Worm (Caenorhabditis elegans) whole organism, L4 larva: ENCODE measurements around the gene wapl-1.
A peak's percentile ranks its signal among the peaks of the same experiment; 100 is the strongest.

Experiments used
- D1046.2 ChIP-seq: fragments of 200-800 bp; sonication (Bioruptor generic); IDR thresholded peaks from 2 replicates; pipeline ENCODE4 v1.3.6; 2022; ENCODE audit warnings: missing genetic modification characterization, missing compliant biosample characterization
- F37D6.2 ChIP-seq: sonication (generic microtip); optimal IDR thresholded peaks from 2 replicates; lab custom pipeline; 2016; ENCODE audit warnings: mild to moderate bottlenecking, missing genetic modification characterization, missing compliant biosample characterization
- F49E8.2 ChIP-seq: sonication (generic microtip); optimal IDR thresholded peaks from 2 replicates; lab custom pipeline; 2016; ENCODE audit warnings: missing compliant biosample characterization, mild to moderate bottlenecking, missing genetic modification characterization, borderline replicate concordance
- R02D3.7 ChIP-seq: fragments of 150-350 bp; sonication (generic microtip); optimal IDR thresholded peaks from 3 replicates; lab custom pipeline; 2014; ENCODE audit warnings: missing biosample characterization, missing genetic modification characterization
- T20F7.1 ChIP-seq: fragments of 200-800 bp; sonication (Bioruptor generic); optimal IDR thresholded peaks from 2 replicates; lab custom pipeline; 2018; ENCODE audit warnings: mild to moderate bottlenecking, missing genetic modification characterization, missing compliant biosample characterization
- Y105C5A.15 ChIP-seq: fragments of 200-800 bp; sonication (Bioruptor generic); IDR thresholded peaks from 2 replicates; pipeline ENCODE4 v1.3.6; 2022; ENCODE audit warnings: missing genetic modification characterization, missing compliant biosample characterization
- Y75B8A.6 ChIP-seq: fragments of 200-800 bp; sonication (Bioruptor generic); IDR thresholded peaks from 2 replicates; pipeline ENCODE4 v1.3.6; 2022; ENCODE audit warnings: missing genetic modification reagents, missing genetic modification characterization, missing compliant biosample characterization
- ZK337.2 ChIP-seq: fragments of 200-800 bp; sonication (Bioruptor generic); IDR thresholded peaks from 2 replicates; pipeline ENCODE4 v1.3.6; 2022; ENCODE audit warnings: missing genetic modification reagents, missing genetic modification characterization, missing compliant biosample characterization
- arid-1 ChIP-seq: fragments of 200-800 bp; sonication (Bioruptor generic); conservative IDR thresholded peaks from 2 replicates; pipeline ENCODE4 v1.3.6; 2022; ENCODE audit warnings: missing genetic modification reagents, missing genetic modification characterization, missing compliant biosample characterization
- ceh-20 ChIP-seq: fragments of 200-800 bp; sonication (Bioruptor generic); IDR thresholded peaks from 2 replicates; pipeline ENCODE4 v1.3.6; 2022; ENCODE audit warnings: missing genetic modification reagents, missing genetic modification characterization, missing compliant biosample characterization
- ceh-28 ChIP-seq: fragments of 150-350 bp; optimal IDR thresholded peaks from 2 replicates; lab custom pipeline; 2014; ENCODE audit warnings: missing biosample characterization, missing genetic modification reagents, missing genetic modification characterization
- ceh-32 ChIP-seq: sonication (generic microtip); optimal IDR thresholded peaks from 2 replicates; lab custom pipeline; 2016; ENCODE audit warnings: mild to moderate bottlenecking, missing genetic modification characterization, missing compliant biosample characterization; ENCODE audit not compliant: poor library complexity
- ceh-44 ChIP-seq: fragments of 200-800 bp; sonication (Bioruptor generic); IDR thresholded peaks from 2 replicates; pipeline ENCODE4 v1.3.6; 2022; ENCODE audit warnings: missing genetic modification reagents, missing genetic modification characterization, missing compliant biosample characterization
- ceh-62 ChIP-seq: sonication (generic microtip); optimal IDR thresholded peaks from 2 replicates; lab custom pipeline; 2017; ENCODE audit warnings: missing biosample characterization, missing genetic modification characterization
- ceh-82 ChIP-seq: sonication (generic microtip); optimal IDR thresholded peaks from 2 replicates; lab custom pipeline; 2017; ENCODE audit warnings: missing biosample characterization, missing genetic modification characterization
- daf-12 ChIP-seq: fragments of 150-350 bp; optimal IDR thresholded peaks from 2 replicates; lab custom pipeline; 2014; ENCODE audit warnings: missing biosample characterization, missing genetic modification reagents, missing genetic modification characterization
- daf-19 ChIP-seq: fragments of 200-800 bp; sonication (Bioruptor generic); conservative IDR thresholded peaks from 2 replicates; pipeline ENCODE4 v1.3.6; 2022; ENCODE audit warnings: missing genetic modification characterization, missing compliant biosample characterization
- dmd-6 ChIP-seq: fragments of 200-800 bp; sonication (Bioruptor generic); IDR thresholded peaks from 2 replicates; pipeline ENCODE4 v1.3.6; 2022; ENCODE audit warnings: missing genetic modification reagents, missing genetic modification characterization, missing compliant biosample characterization
- dmd-8 ChIP-seq: fragments of 200-800 bp; sonication (Bioruptor generic); IDR thresholded peaks from 2 replicates; pipeline ENCODE4 v1.3.6; 2022; ENCODE audit warnings: missing genetic modification characterization, missing compliant biosample characterization
- dmd-9 ChIP-seq: fragments of 200-800 bp; sonication (Bioruptor generic); IDR thresholded peaks from 2 replicates; pipeline ENCODE4 v1.3.6; 2022; ENCODE audit warnings: missing genetic modification reagents, missing genetic modification characterization, missing compliant biosample characterization
- duxl-1 ChIP-seq: sonication (generic microtip); optimal IDR thresholded peaks from 2 replicates; lab custom pipeline; 2016; ENCODE audit warnings: mild to moderate bottlenecking, missing genetic modification characterization, moderate library complexity, missing compliant biosample characterization; ENCODE audit not compliant: poor library complexity
- dve-1 ChIP-seq: sonication (generic microtip); optimal IDR thresholded peaks from 2 replicates; lab custom pipeline; 2017; ENCODE audit warnings: antibody characterized with exemption, mild to moderate bottlenecking, missing genetic modification characterization, missing compliant biosample characterization; ENCODE audit not compliant: insufficient read depth
- egl-27 ChIP-seq: sonication (generic microtip); optimal IDR thresholded peaks from 3 replicates; lab custom pipeline; 2017; ENCODE audit warnings: missing biosample characterization, missing genetic modification reagents, missing genetic modification characterization
- fkh-10 ChIP-seq: fragments of 150-350 bp; optimal IDR thresholded peaks from 2 replicates; lab custom pipeline; 2014; ENCODE audit warnings: missing biosample characterization, missing genetic modification reagents, missing genetic modification characterization
- fos-1 ChIP-seq: fragments of 150-350 bp; optimal IDR thresholded peaks from 2 replicates; lab custom pipeline; 2014; ENCODE audit warnings: missing biosample characterization, missing genetic modification characterization
- gei-8 ChIP-seq: fragments of 200-800 bp; sonication (Bioruptor generic); optimal IDR thresholded peaks from 2 replicates; lab custom pipeline; 2018; ENCODE audit warnings: mild to moderate bottlenecking, missing genetic modification characterization, missing compliant biosample characterization
- hlh-11 ChIP-seq: fragments of 200-800 bp; sonication (Bioruptor generic); optimal IDR thresholded peaks from 2 replicates; lab custom pipeline; 2018; ENCODE audit warnings: mild to moderate bottlenecking, missing genetic modification characterization, missing compliant biosample characterization
- hlh-30 ChIP-seq: sonication (generic microtip); optimal IDR thresholded peaks from 2 replicates; lab custom pipeline; 2017; ENCODE audit warnings: antibody characterized with exemption, mild to moderate bottlenecking, missing genetic modification characterization, missing compliant biosample characterization; ENCODE audit not compliant: insufficient read depth
- jun-1 ChIP-seq: fragments of 150-350 bp; optimal IDR thresholded peaks from 2 replicates; lab custom pipeline; 2014; ENCODE audit warnings: missing biosample characterization, missing genetic modification reagents, missing genetic modification characterization
- lin-1 ChIP-seq: fragments of 200-800 bp; sonication (Bioruptor generic); IDR thresholded peaks from 2 replicates; pipeline ENCODE4 v1.3.6; 2022; ENCODE audit warnings: missing genetic modification reagents, missing genetic modification characterization, missing compliant biosample characterization
- lin-13 ChIP-seq: fragments of 150-350 bp; optimal IDR thresholded peaks from 2 replicates; lab custom pipeline; 2014; ENCODE audit warnings: missing biosample characterization, missing genetic modification reagents, missing genetic modification characterization
- mdl-1 ChIP-seq, 2 experiments: fragments of 150-350 bp in 1 of 2; sonication (generic microtip) in 1 of 2; optimal IDR thresholded peaks; 2 replicates each; lab custom pipeline; 2014 to 2017; ENCODE audit warnings: missing biosample characterization in 2 of 2, missing genetic modification characterization in 2 of 2
- mdt-29 ChIP-seq: fragments of 200-800 bp; sonication (Bioruptor generic); IDR thresholded peaks from 2 replicates; pipeline ENCODE4 v1.3.6; 2022; ENCODE audit warnings: missing genetic modification reagents, missing genetic modification characterization, missing compliant biosample characterization
- mxl-2 ChIP-seq: fragments of 200-800 bp; sonication (Bioruptor generic); conservative IDR thresholded peaks from 2 replicates; pipeline ENCODE4 v1.3.6; 2022; ENCODE audit warnings: missing genetic modification reagents, missing genetic modification characterization, missing compliant biosample characterization
- nhr-10 ChIP-seq: fragments of 150-350 bp; optimal IDR thresholded peaks from 2 replicates; lab custom pipeline; 2014; ENCODE audit warnings: missing biosample characterization, missing genetic modification characterization
- nhr-111 ChIP-seq: fragments of 200-800 bp; sonication (Bioruptor generic); optimal IDR thresholded peaks from 2 replicates; lab custom pipeline; 2018; ENCODE audit warnings: mild to moderate bottlenecking, missing genetic modification characterization, missing compliant biosample characterization
- nhr-25 ChIP-seq: sonication (generic microtip); optimal IDR thresholded peaks from 2 replicates; lab custom pipeline; 2017; ENCODE audit warnings: missing genetic modification characterization, mild to moderate bottlenecking, missing compliant biosample characterization, antibody characterized with exemption, moderate library complexity, borderline replicate concordance; ENCODE audit not compliant: insufficient read depth
- nhr-48 ChIP-seq: sonication (generic microtip); optimal IDR thresholded peaks from 2 replicates; lab custom pipeline; 2016; ENCODE audit warnings: mild to moderate bottlenecking, missing genetic modification characterization, missing compliant biosample characterization
- nhr-6 ChIP-seq: fragments of 150-350 bp; optimal IDR thresholded peaks from 2 replicates; lab custom pipeline; 2014; ENCODE audit warnings: missing biosample characterization, missing genetic modification characterization
- nhr-76 ChIP-seq: fragments of 150-350 bp; optimal IDR thresholded peaks from 2 replicates; lab custom pipeline; 2014; ENCODE audit warnings: missing biosample characterization, missing genetic modification characterization
- nhr-77 ChIP-seq: fragments of 150-350 bp; optimal IDR thresholded peaks from 2 replicates; lab custom pipeline; 2014; ENCODE audit warnings: missing biosample characterization, missing genetic modification characterization
- pha-4 ChIP-seq, 2 experiments: fragments of 150-350 bp in 1 of 2; fragments of 200-800 bp in 1 of 2; sonication (Bioruptor generic) in 1 of 2; IDR thresholded peaks in 1 of 2; optimal IDR thresholded peaks in 1 of 2; 2 replicates each; pipeline versions ENCODE4 v1.3.6 to Lab custom; 2014 to 2022; ENCODE audit warnings: missing genetic modification characterization in 2 of 2, missing genetic modification reagents in 2 of 2, missing biosample characterization in 1 of 2, missing compliant biosample characterization in 1 of 2
- pqm-1 ChIP-seq: sonication (generic microtip); optimal IDR thresholded peaks from 2 replicates; lab custom pipeline; 2017; ENCODE audit warnings: missing biosample characterization, missing genetic modification characterization
- spr-3 ChIP-seq: fragments of 200-800 bp; sonication (Bioruptor generic); optimal IDR thresholded peaks from 2 replicates; lab custom pipeline; 2018; ENCODE audit warnings: mild to moderate bottlenecking, missing genetic modification characterization, missing compliant biosample characterization
- tra-1 ChIP-seq: fragments of 200-800 bp; sonication (Bioruptor generic); IDR thresholded peaks from 2 replicates; pipeline ENCODE4 v1.3.6; 2022; ENCODE audit warnings: missing genetic modification reagents, missing genetic modification characterization, missing compliant biosample characterization
- unc-130 ChIP-seq: sonication (generic microtip); optimal IDR thresholded peaks from 2 replicates; lab custom pipeline; 2016; ENCODE audit warnings: missing genetic modification reagents, missing genetic modification characterization, missing compliant biosample characterization
- unc-39 ChIP-seq: sonication (generic microtip); optimal IDR thresholded peaks from 2 replicates; lab custom pipeline; 2017; ENCODE audit warnings: missing biosample characterization, missing genetic modification characterization
- unc-62 ChIP-seq, 3 experiments: fragments of 150-350 bp in 1 of 3; sonication (generic microtip); optimal IDR thresholded peaks in 2 of 3; peaks in 1 of 3; 1 replicate in 1 of 3; 2 replicates in 2 of 3; lab custom pipeline; 2014 to 2017; ENCODE audit warnings: missing biosample characterization in 3 of 3, missing genetic modification characterization in 3 of 3, missing genetic modification reagents in 3 of 3, missing genotype in 1 of 3
- zip-11 ChIP-seq: fragments of 200-800 bp; sonication (Bioruptor generic); IDR thresholded peaks from 2 replicates; pipeline ENCODE4 v1.3.6; 2022; ENCODE audit warnings: missing genetic modification characterization, missing compliant biosample characterization
- ztf-11 ChIP-seq: fragments of 150-350 bp; optimal IDR thresholded peaks from 2 replicates; lab custom pipeline; 2014; ENCODE audit warnings: missing biosample characterization, missing genetic modification characterization

Gene wapl-1

DNA sequence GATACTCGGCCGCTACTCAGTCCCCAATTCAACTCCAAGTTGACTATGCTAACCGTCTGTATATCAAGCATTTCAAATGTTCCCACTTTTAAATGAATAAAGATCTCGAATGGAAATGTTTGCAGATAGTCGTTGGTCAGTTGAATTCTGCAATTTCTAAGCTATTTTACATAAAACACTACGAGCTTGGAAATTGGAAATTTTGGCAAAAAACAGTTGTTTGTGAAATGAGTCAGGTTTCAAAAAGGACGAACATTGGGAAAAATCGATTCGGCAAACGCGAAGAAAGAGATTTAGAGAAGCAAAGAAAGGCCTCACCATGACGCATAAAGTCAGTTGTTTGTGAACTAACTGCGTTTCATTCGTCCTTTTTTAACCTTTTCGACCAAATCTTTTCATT is 1.3 kb upstream of the wapl-1 start (continued):
- no peak for TF ChIP-seq ceh-20
- peak; percentile 32; the same call in 1 of the 2 replicates for TF ChIP-seq pha-4 (GFP tag; IDR thresholded peaks at IDR 0.05; lab: Robert Waterston, UW)
- no peak for TF ChIP-seq pha-4 (tag; optimal IDR thresholded peaks at IDR 0.05; lab: Kevin White, UChicago)
- TF ChIP-seq fkh-10 (GFP tag; lab: Kevin White, UChicago), result no peak
- TF ChIP-seq mdl-1 (tag; optimal IDR thresholded peaks at IDR 0.05; lab: Kevin White, UChicago), result no peak
- peak; percentile 61 for TF ChIP-seq dve-1 (tag; lab: Kevin White, UChicago)
- TF ChIP-seq ceh-62 (tag; lab: Kevin White, UChicago), result no peak
- TF ChIP-seq ceh-44 (GFP tag; lab: Robert Waterston, UW), result no peak
- TF ChIP-seq F37D6.2 (tag; lab: Kevin White, UChicago), result no peak
- no peak for TF ChIP-seq Y105C5A.15 (GFP tag; lab: Robert Waterston, UW)
- TF ChIP-seq jun-1 (tag; lab: Kevin White, UChicago), result no peak
- no peak for TF ChIP-seq nhr-10
- TF ChIP-seq F49E8.2 (tag; lab: Kevin White, UChicago), result no peak
- no peak for TF ChIP-seq dmd-9
- TF ChIP-seq lin-1 (GFP tag; lab: Robert Waterston, UW), result no peak
- no peak for TF ChIP-seq zip-11
- no peak for TF ChIP-seq tra-1
- no peak for TF ChIP-seq gei-8 (GFP tag; lab: Kevin White, UChicago)
- TF ChIP-seq nhr-77 (tag; lab: Kevin White, UChicago), result no peak
- TF ChIP-seq duxl-1, result no peak
- TF ChIP-seq nhr-48, result no peak
- TF ChIP-seq mxl-2 (GFP tag; lab: Robert Waterston, UW), result no peak
- TF ChIP-seq arid-1 (GFP tag; lab: Robert Waterston, UW), result peak; percentile 63
- TF ChIP-seq R02D3.7 (tag; lab: Kevin White, UChicago), result no peak
- no peak for TF ChIP-seq nhr-76 (tag; lab: Kevin White, UChicago)
- TF ChIP-seq fos-1 (tag; lab: Kevin White, UChicago), result no peak
- no peak for TF ChIP-seq D1046.2 (GFP tag; lab: Robert Waterston, UW)
- peak; percentile 63 for TF ChIP-seq hlh-30 (tag; lab: Kevin White, UChicago)
- no peak for TF ChIP-seq unc-130 (GFP tag; lab: Kevin White, UChicago)
- no peak for TF ChIP-seq ceh-82
- no peak for TF ChIP-seq ztf-11 (tag; lab: Kevin White, UChicago)
- TF ChIP-seq spr-3 (GFP tag; lab: Kevin White, UChicago), result no peak
- TF ChIP-seq egl-27, result no peak
- peak; percentile 29 for TF ChIP-seq T20F7.1 (GFP tag; lab: Kevin White, UChicago)
- no peak for TF ChIP-seq lin-13
- no peak for TF ChIP-seq ceh-32 (tag; lab: Kevin White, UChicago)
- no peak for TF ChIP-seq ZK337.2 (GFP tag; lab: Robert Waterston, UW)
- TF ChIP-seq ceh-28 (tag; lab: Kevin White, UChicago), result peak; percentile 52
- peak; percentile 2 for TF ChIP-seq hlh-11
- no peak for TF ChIP-seq daf-12 (tag; lab: Kevin White, UChicago)
- no peak for TF ChIP-seq nhr-111 (GFP tag; lab: Kevin White, UChicago)
- TF ChIP-seq nhr-6 (tag; lab: Kevin White, UChicago), result peak; percentile 68
- no peak for TF ChIP-seq dmd-8
- no peak for TF ChIP-seq mdt-29 (GFP tag; lab: Robert Waterston, UW)
- TF ChIP-seq dmd-6 (GFP tag; lab: Robert Waterston, UW), result no peak
- TF ChIP-seq Y75B8A.6, result no peak
- no peak for TF ChIP-seq pqm-1 (tag; lab: Kevin White, UChicago)
- 0 out of 2 replicates have a peak, but pooled peaks have one; percentile 37 for TF ChIP-seq daf-19 (GFP tag; lab: Robert Waterston, UW)
- TF ChIP-seq unc-62 (GFP tag; optimal IDR thresholded peaks at IDR 0.05 in 1 of 2; lab: Kevin White, UChicago), result peak in 1 of 2 experiments; percentile 67
- TF ChIP-seq unc-62 (tag; optimal IDR thresholded peaks at IDR 0.05; lab: Kevin White, UChicago), result no peak
- no peak for TF ChIP-seq nhr-25 (tag; lab: Kevin White, UChicago)
- TF ChIP-seq unc-39, result no peak
